Fruit fly (Drosophila melanogaster) whole organism, embryonic: ENCODE measurements around the gene CG15891.

Experiments used
- Atf-2 ChIP-seq: fragments of 200-800 bp; sonication (Bioruptor generic); optimal IDR thresholded peaks from 2 replicates; lab custom pipeline; 2016; ENCODE audit warnings: missing biosample characterization, missing genetic modification characterization
- CG11504 ChIP-seq: fragments of 200-800 bp; sonication (Bioruptor generic); optimal IDR thresholded peaks from 3 replicates; lab custom pipeline; 2019; ENCODE audit warnings: missing biosample characterization, mild to moderate bottlenecking, missing genetic modification characterization, moderate library complexity
- CG11695 ChIP-seq: fragments of 200-800 bp; sonication (Bioruptor generic); IDR thresholded peaks from 3 replicates; pipeline ENCODE4 v1.3.6; 2022; ENCODE audit warnings: missing biosample characterization, missing genetic modification characterization
- CG12942 ChIP-seq: fragments of 200-800 bp; sonication (Bioruptor generic); optimal IDR thresholded peaks from 3 replicates; lab custom pipeline; 2016; ENCODE audit warnings: missing biosample characterization, missing genetic modification characterization
- CG13424 ChIP-seq: fragments of 200-800 bp; sonication (Bioruptor generic); optimal IDR thresholded peaks from 2 replicates; lab custom pipeline; 2019; ENCODE audit warnings: missing biosample characterization, mild to moderate bottlenecking, missing genetic modification characterization, moderate library complexity
- CG14860 ChIP-seq: fragments of 200-800 bp; sonication (Bioruptor generic); IDR thresholded peaks from 3 replicates; pipeline ENCODE4 v1.3.6; 2022; ENCODE audit warnings: missing biosample characterization, missing genetic modification characterization; ENCODE audit not compliant: partially characterized antibody
- CG15011 ChIP-seq: fragments of 200-800 bp; sonication (Bioruptor generic); optimal IDR thresholded peaks from 3 replicates; lab custom pipeline; 2018; ENCODE audit warnings: missing biosample characterization, mild to moderate bottlenecking, missing genetic modification characterization
- CG17912 ChIP-seq: fragments of 200-800 bp; sonication (Bioruptor generic); optimal IDR thresholded peaks from 2 replicates; lab custom pipeline; 2018; ENCODE audit warnings: missing biosample characterization, mild to moderate bottlenecking, missing genetic modification characterization
- CG2875 ChIP-seq: fragments of 200-800 bp; sonication (Bioruptor generic); optimal IDR thresholded peaks from 2 replicates; lab custom pipeline; 2017; ENCODE audit warnings: missing biosample characterization, mild to moderate bottlenecking, missing genetic modification characterization, missing genetic modification reagents
- CG30020 ChIP-seq: fragments of 200-800 bp; optimal IDR thresholded peaks from 2 replicates; lab custom pipeline; 2019; ENCODE audit warnings: missing biosample characterization, mild to moderate bottlenecking, missing genetic modification characterization, moderate library complexity
- CG31441 ChIP-seq: fragments of 200-800 bp; sonication (Bioruptor generic); IDR thresholded peaks from 2 replicates; pipeline ENCODE4 v1.3.6; 2022; ENCODE audit warnings: missing biosample characterization, missing genetic modification characterization
- CG4328 ChIP-seq: fragments of 200-800 bp; sonication (Bioruptor generic); optimal IDR thresholded peaks from 3 replicates; lab custom pipeline; 2017; ENCODE audit warnings: missing biosample characterization, missing genetic modification reagents, missing genetic modification characterization
- CG4617 ChIP-seq: fragments of 200-800 bp; sonication (Bioruptor generic); optimal IDR thresholded peaks from 3 replicates; lab custom pipeline; 2016; ENCODE audit warnings: missing biosample characterization, missing genetic modification characterization, borderline replicate concordance
- CG6689 ChIP-seq: fragments of 200-800 bp; sonication (Bioruptor generic); IDR thresholded peaks from 2 replicates; pipeline ENCODE4 v1.3.6; 2022; ENCODE audit warnings: missing biosample characterization, missing genetic modification characterization
- CG7556 ChIP-seq: fragments of 200-800 bp; sonication (Bioruptor generic); optimal IDR thresholded peaks from 2 replicates; lab custom pipeline; 2017; ENCODE audit warnings: missing biosample characterization, mild to moderate bottlenecking, missing genetic modification characterization
- CG8290 ChIP-seq, 3 experiments: fragments of 200-800 bp; sonication (Bioruptor generic); optimal IDR thresholded peaks; 2 replicates each; lab custom pipeline; 2016 to 2019; ENCODE audit warnings: missing biosample characterization in 3 of 3, missing genetic modification characterization in 3 of 3, mild to moderate bottlenecking in 2 of 3, moderate library complexity in 1 of 3
- CG8478 ChIP-seq: fragments of >200 bp; optimal IDR thresholded peaks from 2 replicates; lab custom pipeline; 2018
- CG9817 ChIP-seq: fragments of 200-800 bp; sonication (Bioruptor generic); optimal IDR thresholded peaks from 2 replicates; lab custom pipeline; 2018; ENCODE audit warnings: missing biosample characterization, mild to moderate bottlenecking, missing genetic modification characterization, moderate library complexity
- Camta ChIP-seq: fragments of 200-800 bp; sonication (Bioruptor generic); optimal IDR thresholded peaks from 2 replicates; lab custom pipeline; 2016; ENCODE audit warnings: missing biosample characterization, missing genetic modification characterization
- CkIIα-i1 ChIP-seq: fragments of 200-800 bp; sonication (Bioruptor generic); IDR thresholded peaks from 2 replicates; pipeline ENCODE4 v1.3.6; 2022; ENCODE audit warnings: missing biosample characterization, missing genetic modification characterization
- CoRest ChIP-seq: fragments of 200-800 bp; sonication (Bioruptor generic); optimal IDR thresholded peaks from 3 replicates; lab custom pipeline; 2018; ENCODE audit warnings: missing biosample characterization, mild to moderate bottlenecking, missing genetic modification characterization, moderate library complexity
- Dip2 ChIP-seq: fragments of 200-800 bp; sonication (Bioruptor generic); IDR thresholded peaks from 2 replicates; pipeline ENCODE4 v1.3.6; 2022; ENCODE audit warnings: missing biosample characterization, missing genetic modification characterization
- Drgx ChIP-seq: fragments of 200-800 bp; sonication (Bioruptor generic); IDR thresholded peaks from 2 replicates; pipeline ENCODE4 v1.3.6; 2022; ENCODE audit warnings: missing biosample characterization, missing genetic modification characterization
- Fer3 ChIP-seq: fragments of 200-800 bp; sonication (Bioruptor generic); optimal IDR thresholded peaks from 2 replicates; lab custom pipeline; 2018; ENCODE audit warnings: missing biosample characterization, mild to moderate bottlenecking, missing genetic modification characterization, moderate library complexity
- GATAe ChIP-seq: fragments of 200-800 bp; sonication (Bioruptor generic); conservative IDR thresholded peaks from 2 replicates; pipeline ENCODE4 v1.3.6; 2022; ENCODE audit warnings: missing biosample characterization, missing genetic modification characterization
- HLH3B ChIP-seq: fragments of 200-800 bp; sonication (Bioruptor generic); IDR thresholded peaks from 2 replicates; pipeline ENCODE4 v1.3.6; 2022; ENCODE audit warnings: missing biosample characterization, missing genetic modification characterization
- HLHmδ ChIP-seq: fragments of 200-800 bp; sonication (Bioruptor generic); optimal IDR thresholded peaks from 2 replicates; lab custom pipeline; 2018; ENCODE audit warnings: missing biosample characterization, mild to moderate bottlenecking, missing genetic modification characterization, moderate library complexity
- Hr39 ChIP-seq: fragments of >200 bp; optimal IDR thresholded peaks from 2 replicates; lab custom pipeline; 2017
- Lhr ChIP-seq: fragments of 200-800 bp; sonication (Bioruptor generic); optimal IDR thresholded peaks from 3 replicates; lab custom pipeline; 2017; ENCODE audit warnings: mild to moderate bottlenecking, missing biosample characterization, missing genetic modification reagents, missing genetic modification characterization
- Med ChIP-seq: fragments of 200-800 bp; sonication (Bioruptor generic); peaks from one replicate; lab custom pipeline; 2016; ENCODE audit warnings: missing biosample characterization, missing genetic modification characterization, mild to moderate bottlenecking, inconsistent platforms, moderate library complexity
- Neu2 ChIP-seq: fragments of 200-800 bp; sonication (Bioruptor generic); optimal IDR thresholded peaks from 3 replicates; lab custom pipeline; 2016; ENCODE audit warnings: missing biosample characterization, missing genetic modification characterization, borderline replicate concordance
- Side ChIP-seq: fragments of 200-800 bp; sonication (Bioruptor generic); optimal IDR thresholded peaks from 2 replicates; lab custom pipeline; 2016; ENCODE audit warnings: missing biosample characterization, missing genetic modification characterization
- TFAM ChIP-seq: fragments of 200-800 bp; sonication (Bioruptor generic); optimal IDR thresholded peaks from 2 replicates; lab custom pipeline; 2017; ENCODE audit warnings: missing biosample characterization, missing genetic modification characterization, inconsistent platforms
- al ChIP-seq: fragments of 200-800 bp; sonication (Bioruptor generic); IDR thresholded peaks from 2 replicates; pipeline ENCODE4 v1.3.6; 2022; ENCODE audit warnings: missing biosample characterization, missing genetic modification characterization
- dmrt11E ChIP-seq: fragments of 200-800 bp; sonication (Bioruptor generic); optimal IDR thresholded peaks from 3 replicates; lab custom pipeline; 2018; ENCODE audit warnings: missing biosample characterization, mild to moderate bottlenecking, missing genetic modification characterization, moderate library complexity
- emc ChIP-seq: fragments of 200-800 bp; sonication (Bioruptor generic); optimal IDR thresholded peaks from 2 replicates; lab custom pipeline; 2016; ENCODE audit warnings: missing biosample characterization, missing genetic modification characterization
- gcm ChIP-seq: fragments of 200-800 bp; sonication (Bioruptor generic); optimal IDR thresholded peaks from 2 replicates; lab custom pipeline; 2019; ENCODE audit warnings: missing biosample characterization, mild to moderate bottlenecking, missing genetic modification characterization, moderate library complexity
- gsb ChIP-seq: fragments of 200-800 bp; sonication (Bioruptor generic); IDR thresholded peaks from 2 replicates; pipeline ENCODE4 v1.3.6; 2022; ENCODE audit warnings: missing biosample characterization, missing genetic modification characterization
- her ChIP-seq: fragments of 200-800 bp; sonication (Bioruptor generic); optimal IDR thresholded peaks from 2 replicates; lab custom pipeline; 2016; ENCODE audit warnings: missing biosample characterization, missing genetic modification characterization
- jing ChIP-seq: fragments of 200-800 bp; sonication (Bioruptor generic); optimal IDR thresholded peaks from 2 replicates; lab custom pipeline; 2018; ENCODE audit warnings: missing biosample characterization, mild to moderate bottlenecking, missing genetic modification characterization
- kay ChIP-seq: fragments of 200-800 bp; sonication (Bioruptor generic); optimal IDR thresholded peaks from 2 replicates; lab custom pipeline; 2016; ENCODE audit warnings: missing biosample characterization, missing genetic modification characterization
- klu ChIP-seq: fragments of 200-800 bp; sonication (Bioruptor generic); IDR thresholded peaks from 2 replicates; pipeline ENCODE4 v1.3.6; 2022; ENCODE audit warnings: missing biosample characterization, missing genetic modification characterization
- kni ChIP-seq: fragments of 200-800 bp; sonication (Bioruptor generic); optimal IDR thresholded peaks from 3 replicates; lab custom pipeline; 2017; ENCODE audit warnings: mild to moderate bottlenecking, missing biosample characterization, missing genetic modification reagents, missing genetic modification characterization
- knrl ChIP-seq: fragments of 200-800 bp; sonication (Bioruptor generic); IDR thresholded peaks from 3 replicates; pipeline ENCODE4 v1.3.6; 2022; ENCODE audit warnings: missing biosample characterization, missing genetic modification characterization; ENCODE audit not compliant: partially characterized antibody
- mam ChIP-seq: fragments of 200-800 bp; sonication (Bioruptor generic); optimal IDR thresholded peaks from 3 replicates; lab custom pipeline; 2016; ENCODE audit warnings: missing biosample characterization, missing genetic modification characterization
- prd ChIP-seq, 3 experiments: fragments of >200 bp in 2 of 3; fragments of 200-800 bp in 1 of 3; sonication (Bioruptor generic) in 1 of 3; optimal IDR thresholded peaks in 2 of 3; IDR thresholded peaks in 1 of 3; 2 replicates in 2 of 3; 3 replicates in 1 of 3; pipeline versions ENCODE4 v1.3.6 to Lab custom; 2017 to 2022; ENCODE audit warnings: missing biosample characterization in 1 of 3, missing genetic modification characterization in 1 of 3
- rib ChIP-seq: fragments of 200-800 bp; sonication (Bioruptor generic); IDR thresholded peaks from 2 replicates; pipeline ENCODE4 v1.3.6; 2022; ENCODE audit warnings: missing biosample characterization, missing genetic modification characterization
- ssp ChIP-seq: fragments of 200-800 bp; sonication (Bioruptor generic); IDR thresholded peaks from 2 replicates; pipeline ENCODE4 v1.3.6; 2022; ENCODE audit warnings: missing biosample characterization, missing genetic modification characterization
- twi ChIP-seq: fragments of 200-800 bp; optimal IDR thresholded peaks from 2 replicates; lab custom pipeline; 2019; ENCODE audit warnings: missing biosample characterization, mild to moderate bottlenecking, missing genetic modification characterization, moderate library complexity
- zfh1 ChIP-seq: fragments of 200-800 bp; sonication (Bioruptor generic); IDR thresholded peaks from 3 replicates; pipeline ENCODE4 v1.3.6; 2022; ENCODE audit warnings: missing biosample characterization, missing genetic modification characterization

Gene CG15891

dm6 chrX:6263614-6264130, 31.5 kb downstream of the CG15891 start (continued):
- no peak for TF ChIP-seq Dip2 (GFP tag; lab: Robert Waterston, UW)
- peak; percentile 48; the same call in 1 of the 2 replicates for TF ChIP-seq rib (GFP tag; lab: Robert Waterston, UW)
- peak; percentile 78 for TF ChIP-seq CG11695 (GFP tag; lab: Robert Waterston, UW)
- peak; percentile 79 for TF ChIP-seq CG15011 (GFP tag; lab: Kevin White, UChicago)
- TF ChIP-seq CG4328 (GFP tag; lab: Kevin White, UChicago): peak; percentile 58
- TF ChIP-seq CG6689 (GFP tag; lab: Robert Waterston, UW): peak; percentile 79
- peak; percentile 52; the same call in 1 of the 2 replicates for TF ChIP-seq Drgx (GFP tag; lab: Robert Waterston, UW)
- peak; percentile 3 for TF ChIP-seq Lhr (GFP tag; lab: Kevin White, UChicago)
- TF ChIP-seq Side (GFP tag; lab: Kevin White, UChicago): peak; percentile 41
- TF ChIP-seq Hr39 (lab: Kevin White, UChicago): no peak
- no peak for TF ChIP-seq CG8290 (GFP tag; optimal IDR thresholded peaks at IDR 0.05; lab: Kevin White, UChicago)
- peak in 1 of 2 experiments; percentile 64 for TF ChIP-seq CG8290 (tag; optimal IDR thresholded peaks at IDR 0.05; lab: Kevin White, UChicago)
- TF ChIP-seq twi: peak; percentile 23
- peak; percentile 35 for TF ChIP-seq CG12942 (GFP tag; lab: Kevin White, UChicago)
- peak; percentile 65 for TF ChIP-seq gsb (GFP tag; lab: Robert Waterston, UW)
- peak; percentile 94 for TF ChIP-seq Med
- TF ChIP-seq knrl (GFP tag; lab: Robert Waterston, UW): no peak
- no peak for TF ChIP-seq CG17912 (GFP tag; lab: Kevin White, UChicago)
- peak; percentile 37; the same call in 1 of the 2 replicates for TF ChIP-seq ssp
- TF ChIP-seq CkIIα-i1 (GFP tag; lab: Robert Waterston, UW): no peak
- peak; percentile 54; the same call in 1 of the 2 replicates for TF ChIP-seq al (GFP tag; lab: Robert Waterston, UW)
- no peak for TF ChIP-seq kni
- no peak for TF ChIP-seq TFAM (GFP tag; lab: Kevin White, UChicago)
- peak; percentile 86 for TF ChIP-seq CG11504 (tag; lab: Kevin White, UChicago)
- TF ChIP-seq zfh1: 0 out of 3 replicates have a peak, but pooled peaks have one; percentile 37
- peak; percentile 77 for TF ChIP-seq Fer3 (tag; lab: Kevin White, UChicago)
- TF ChIP-seq Atf-2 (GFP tag; lab: Kevin White, UChicago): peak; percentile 24
- TF ChIP-seq CG13424 (tag; lab: Kevin White, UChicago): peak; percentile 78
- no peak for TF ChIP-seq prd (optimal IDR thresholded peaks at IDR 0.05; lab: Kevin White, UChicago)
- TF ChIP-seq prd (GFP tag; IDR thresholded peaks at IDR 0.05; lab: Robert Waterston, UW): peak; percentile 71
- peak; percentile 44 for TF ChIP-seq Camta
- TF ChIP-seq gcm (GFP tag; lab: Kevin White, UChicago): peak; percentile 39
- peak; percentile 1 for TF ChIP-seq dmrt11E (tag; lab: Kevin White, UChicago)
- TF ChIP-seq her (GFP tag; lab: Kevin White, UChicago): no peak
- peak; percentile 37 for TF ChIP-seq CG2875
- no peak for TF ChIP-seq CG14860 (GFP tag; lab: Robert Waterston, UW)
- peak; percentile 32 for TF ChIP-seq emc (GFP tag; lab: Kevin White, UChicago)
- TF ChIP-seq jing (GFP tag; lab: Kevin White, UChicago): peak; percentile 49
- peak; percentile 55 for TF ChIP-seq HLH3B (GFP tag; lab: Robert Waterston, UW)
- peak; percentile 60 for TF ChIP-seq mam
- TF ChIP-seq klu (GFP tag; lab: Robert Waterston, UW): 0 out of 2 replicates have a peak, but pooled peaks have one; percentile 49
- TF ChIP-seq CG30020 (tag; lab: Kevin White, UChicago): peak; percentile 31
- TF ChIP-seq CG8478 (lab: Kevin White, UChicago): no peak
- TF ChIP-seq CG4617: no peak
- peak; percentile 81 for TF ChIP-seq CG31441 (GFP tag; lab: Robert Waterston, UW)
- TF ChIP-seq HLHmδ (GFP tag; lab: Kevin White, UChicago): no peak
- no peak for TF ChIP-seq GATAe
- peak; percentile 66 for TF ChIP-seq CG9817 (tag; lab: Kevin White, UChicago)
- TF ChIP-seq CG7556: peak; percentile 86
- TF ChIP-seq CoRest: peak; percentile 83
- TF ChIP-seq kay (GFP tag; lab: Kevin White, UChicago): no peak
- TF ChIP-seq Neu2 (GFP tag; lab: Kevin White, UChicago): no peak
